Worm (Caenorhabditis elegans) whole organism, late embryonic: ENCODE measurements around the gene F13D12.10.

Source experiments
- ceh-19 ChIP-seq: fragments of 200-800 bp; sonication (Bioruptor generic); optimal IDR thresholded peaks from 2 replicates; lab custom pipeline; 2018; ENCODE audit warnings: mild to moderate bottlenecking, missing genetic modification characterization, missing compliant biosample characterization
- ceh-31 ChIP-seq: sonication (generic microtip); optimal IDR thresholded peaks from 2 replicates; lab custom pipeline; 2016; ENCODE audit warnings: missing genetic modification characterization, missing compliant biosample characterization
- elt-2 ChIP-seq: sonication (generic microtip); optimal IDR thresholded peaks from 2 replicates; lab custom pipeline; 2016; ENCODE audit warnings: missing genetic modification reagents, missing genetic modification characterization, missing compliant biosample characterization
- fkh-10 ChIP-seq: fragments of 150-350 bp; optimal IDR thresholded peaks from 2 replicates; lab custom pipeline; 2014; ENCODE audit warnings: missing biosample characterization, missing genetic modification reagents, missing genetic modification characterization
- nhr-11 ChIP-seq: fragments of 150-350 bp; optimal IDR thresholded peaks from 2 replicates; lab custom pipeline; 2014; ENCODE audit warnings: missing biosample characterization, missing genetic modification characterization
- nhr-232 ChIP-seq: sonication (generic microtip); optimal IDR thresholded peaks from 2 replicates; lab custom pipeline; 2016; ENCODE audit warnings: missing genetic modification characterization, missing compliant biosample characterization
- pag-3 ChIP-seq: sonication (generic microtip); optimal IDR thresholded peaks from 2 replicates; lab custom pipeline; 2016; ENCODE audit warnings: missing compliant biosample characterization, missing genetic modification characterization, borderline replicate concordance
- rnt-1 ChIP-seq: sonication (generic microtip); optimal IDR thresholded peaks from 2 replicates; lab custom pipeline; 2016; ENCODE audit warnings: missing genetic modification characterization, missing compliant biosample characterization

DNA sequence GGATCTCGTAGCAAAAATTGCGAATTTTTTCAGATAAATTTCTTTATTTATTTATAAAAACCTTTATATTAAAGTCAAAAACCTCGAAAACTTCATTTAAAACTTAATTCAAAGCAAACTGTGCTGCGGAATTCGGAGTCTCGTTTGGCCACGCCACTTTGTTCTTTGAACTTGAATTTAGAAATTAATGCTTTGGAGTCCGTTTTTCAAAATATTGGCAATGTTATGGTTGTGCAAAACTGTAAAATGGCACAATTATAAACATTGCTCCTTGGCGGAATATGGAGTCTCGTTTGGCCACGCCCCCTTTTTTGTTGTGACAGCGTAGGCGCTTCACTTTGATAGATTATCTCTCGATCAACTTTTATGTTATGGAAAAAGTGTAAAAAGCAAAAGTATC lies 5.9 kb downstream of the F13D12.10 start:
- TF ChIP-seq nhr-11 (tag; lab: Kevin White, UChicago) (no peak), elt-2 (tag; lab: Kevin White, UChicago) (no peak), pag-3 (tag; lab: Kevin White, UChicago) (no peak), fkh-10 (GFP tag; lab: Kevin White, UChicago) (no peak), rnt-1 (tag; lab: Kevin White, UChicago) (no peak), ceh-19 (GFP tag; lab: Kevin White, UChicago) (no peak), ceh-31 (tag; lab: Kevin White, UChicago) (no peak), nhr-232 (tag; lab: Kevin White, UChicago) (no peak)
